Fruit fly (Drosophila melanogaster) whole organism, embryonic: ENCODE data around the gene CG11674.

Experiments
- ATbp ChIP-seq: fragments of 200-800 bp; sonication (Bioruptor generic); optimal IDR thresholded peaks from 2 replicates; lab custom pipeline; 2017; ENCODE audit warnings: missing biosample characterization, mild to moderate bottlenecking, missing genetic modification characterization, missing genetic modification reagents
- Asciz ChIP-seq: fragments of 200-800 bp; sonication (Bioruptor generic); optimal IDR thresholded peaks from 2 replicates; lab custom pipeline; 2017; ENCODE audit warnings: missing biosample characterization, mild to moderate bottlenecking, missing genetic modification characterization, missing genetic modification reagents
- Bteb2 ChIP-seq: fragments of 200-800 bp; sonication (Bioruptor generic); optimal IDR thresholded peaks from 2 replicates; lab custom pipeline; 2016; ENCODE audit warnings: missing biosample characterization, missing genetic modification characterization
- CG11504 ChIP-seq: fragments of 200-800 bp; sonication (Bioruptor generic); optimal IDR thresholded peaks from 3 replicates; lab custom pipeline; 2019; ENCODE audit warnings: missing biosample characterization, mild to moderate bottlenecking, missing genetic modification characterization, moderate library complexity
- CG13775 ChIP-seq: fragments of 200-800 bp; sonication (Bioruptor generic); optimal IDR thresholded peaks from 3 replicates; lab custom pipeline; 2017; ENCODE audit warnings: missing biosample characterization, mild to moderate bottlenecking, missing genetic modification characterization
- CG14860 ChIP-seq: fragments of 200-800 bp; sonication (Bioruptor generic); IDR thresholded peaks from 3 replicates; pipeline ENCODE4 v1.3.6; 2022; ENCODE audit warnings: missing biosample characterization, missing genetic modification characterization; ENCODE audit not compliant: partially characterized antibody
- CG15073 ChIP-seq: fragments of 200-800 bp; sonication (Bioruptor generic); optimal IDR thresholded peaks from 2 replicates; lab custom pipeline; 2016; ENCODE audit warnings: missing biosample characterization, missing genetic modification characterization
- CG15479 ChIP-seq: fragments of 200-800 bp; sonication (Bioruptor generic); optimal IDR thresholded peaks from 3 replicates; lab custom pipeline; 2019; ENCODE audit warnings: missing biosample characterization, mild to moderate bottlenecking, missing genetic modification characterization, moderate library complexity
- CG18619 ChIP-seq: fragments of 200-800 bp; sonication (Bioruptor generic); optimal IDR thresholded peaks from 3 replicates; lab custom pipeline; 2017; ENCODE audit warnings: missing biosample characterization, mild to moderate bottlenecking, missing genetic modification characterization
- CG2116 ChIP-seq: fragments of 200-800 bp; sonication (Bioruptor generic); optimal IDR thresholded peaks from 3 replicates; lab custom pipeline; 2018; ENCODE audit warnings: missing biosample characterization, mild to moderate bottlenecking, missing genetic modification characterization
- CG2129 ChIP-seq: fragments of 200-800 bp; sonication (Bioruptor generic); IDR thresholded peaks from 2 replicates; pipeline ENCODE4 v1.3.6; 2022; ENCODE audit warnings: missing biosample characterization, missing genetic modification characterization; ENCODE audit not compliant: partially characterized antibody
- CG31365 ChIP-seq: fragments of 200-800 bp; sonication (Bioruptor generic); optimal IDR thresholded peaks from 2 replicates; lab custom pipeline; 2018; ENCODE audit warnings: missing biosample characterization, mild to moderate bottlenecking, missing genetic modification characterization
- CG31441 ChIP-seq: fragments of 200-800 bp; sonication (Bioruptor generic); IDR thresholded peaks from 2 replicates; pipeline ENCODE4 v1.3.6; 2022; ENCODE audit warnings: missing biosample characterization, missing genetic modification characterization
- CG32767 ChIP-seq: fragments of 200-800 bp; sonication (Bioruptor generic); IDR thresholded peaks from 2 replicates; pipeline ENCODE4 v1.3.6; 2022; ENCODE audit warnings: missing biosample characterization, missing genetic modification characterization
- CG5953 ChIP-seq: fragments of 200-800 bp; sonication (Bioruptor generic); IDR thresholded peaks from 2 replicates; pipeline ENCODE4 v1.3.6; 2022; ENCODE audit warnings: missing biosample characterization, missing genetic modification characterization
- CG8290 ChIP-seq, 3 experiments: fragments of 200-800 bp; sonication (Bioruptor generic); optimal IDR thresholded peaks; 2 replicates each; lab custom pipeline; 2016 to 2019; ENCODE audit warnings: missing biosample characterization in 3 of 3, missing genetic modification characterization in 3 of 3, mild to moderate bottlenecking in 2 of 3, moderate library complexity in 1 of 3
- CG8765 ChIP-seq: fragments of 200-800 bp; sonication (Bioruptor generic); IDR thresholded peaks from 2 replicates; pipeline ENCODE4 v1.3.6; 2022; ENCODE audit warnings: missing biosample characterization, missing genetic modification characterization
- CG9817 ChIP-seq: fragments of 200-800 bp; sonication (Bioruptor generic); optimal IDR thresholded peaks from 2 replicates; lab custom pipeline; 2018; ENCODE audit warnings: missing biosample characterization, mild to moderate bottlenecking, missing genetic modification characterization, moderate library complexity
- D ChIP-seq, 2 experiments: fragments of 200-800 bp in 1 of 2; fragments of >200 bp in 1 of 2; sonication (Bioruptor generic) in 1 of 2; optimal IDR thresholded peaks; 2 replicates in 1 of 2; 3 replicates in 1 of 2; lab custom pipeline; 2017; ENCODE audit warnings: mild to moderate bottlenecking in 1 of 2, missing biosample characterization in 1 of 2, missing genetic modification characterization in 1 of 2, missing genetic modification reagents in 1 of 2
- GATAe ChIP-seq: fragments of 200-800 bp; sonication (Bioruptor generic); conservative IDR thresholded peaks from 2 replicates; pipeline ENCODE4 v1.3.6; 2022; ENCODE audit warnings: missing biosample characterization, missing genetic modification characterization
- H15 ChIP-seq: fragments of 200-800 bp; sonication (Bioruptor generic); IDR thresholded peaks from 3 replicates; pipeline ENCODE4 v1.3.6; 2022; ENCODE audit warnings: missing biosample characterization, missing genetic modification characterization
- HLH54F ChIP-seq: fragments of 200-800 bp; sonication (Bioruptor generic); optimal IDR thresholded peaks from 3 replicates; lab custom pipeline; 2016; ENCODE audit warnings: missing biosample characterization, missing genetic modification characterization
- Hand ChIP-seq: fragments of 200-800 bp; sonication (Bioruptor generic); optimal IDR thresholded peaks from 2 replicates; lab custom pipeline; 2017; ENCODE audit warnings: mild to moderate bottlenecking, missing biosample characterization, missing genetic modification reagents, missing genetic modification characterization
- Hsf ChIP-seq: fragments of 200-800 bp; sonication (Bioruptor generic); optimal IDR thresholded peaks from 3 replicates; lab custom pipeline; 2016; ENCODE audit warnings: missing biosample characterization, missing genetic modification characterization
- Lhr ChIP-seq: fragments of 200-800 bp; sonication (Bioruptor generic); optimal IDR thresholded peaks from 3 replicates; lab custom pipeline; 2017; ENCODE audit warnings: mild to moderate bottlenecking, missing biosample characterization, missing genetic modification reagents, missing genetic modification characterization
- MBD-R2 ChIP-seq: fragments of 200-800 bp; sonication (Bioruptor generic); IDR thresholded peaks from 2 replicates; pipeline ENCODE4 v1.3.6; 2022; ENCODE audit warnings: missing biosample characterization, missing genetic modification characterization
- Nf-YA ChIP-seq: fragments of 200-800 bp; sonication (Bioruptor generic); IDR thresholded peaks from 2 replicates; pipeline ENCODE4 v1.3.6; 2022; ENCODE audit warnings: missing biosample characterization, missing genetic modification characterization
- Opbp ChIP-seq: fragments of 200-800 bp; sonication (Bioruptor generic); IDR thresholded peaks from 3 replicates; pipeline ENCODE4 v1.3.6; 2022; ENCODE audit warnings: missing biosample characterization, missing genetic modification characterization; ENCODE audit not compliant: partially characterized antibody
- Rx ChIP-seq: fragments of 200-800 bp; sonication (Bioruptor generic); IDR thresholded peaks from 2 replicates; pipeline ENCODE4 v1.3.6; 2022; ENCODE audit warnings: missing biosample characterization, missing genetic modification characterization
- Tbp ChIP-seq: fragments of >200 bp; optimal IDR thresholded peaks from 2 replicates; lab custom pipeline; 2018; ENCODE audit warnings: missing biosample characterization, missing genetic modification characterization
- Vsx1 ChIP-seq: fragments of 200-800 bp; sonication (Bioruptor generic); optimal IDR thresholded peaks from 2 replicates; lab custom pipeline; 2017; ENCODE audit warnings: missing biosample characterization, mild to moderate bottlenecking, missing genetic modification characterization, missing genetic modification reagents
- Xbp1 ChIP-seq: fragments of 200-800 bp; sonication (Bioruptor generic); optimal IDR thresholded peaks from 3 replicates; lab custom pipeline; 2016; ENCODE audit warnings: missing biosample characterization, mild to moderate bottlenecking, missing genetic modification characterization
- aop ChIP-seq: fragments of 200-800 bp; sonication (Bioruptor generic); IDR thresholded peaks from 2 replicates; pipeline ENCODE4 v1.3.6; 2022; ENCODE audit warnings: missing biosample characterization, missing genetic modification characterization
- croc ChIP-seq: fragments of 200-800 bp; sonication (Bioruptor generic); conservative IDR thresholded peaks from 3 replicates; pipeline ENCODE4 v1.3.6; 2022; ENCODE audit warnings: missing biosample characterization, missing genetic modification characterization
- danr ChIP-seq: fragments of 200-800 bp; sonication (Bioruptor generic); IDR thresholded peaks from 2 replicates; pipeline ENCODE4 v1.3.6; 2022; ENCODE audit warnings: missing biosample characterization, missing genetic modification characterization
- fd64A ChIP-seq: fragments of 200-800 bp; sonication (Bioruptor generic); optimal IDR thresholded peaks from 3 replicates; lab custom pipeline; 2018; ENCODE audit warnings: missing biosample characterization, mild to moderate bottlenecking, missing genetic modification characterization
- grn ChIP-seq: fragments of 200-800 bp; sonication (Bioruptor generic); optimal IDR thresholded peaks from 3 replicates; lab custom pipeline; 2017; ENCODE audit warnings: missing biosample characterization, missing genetic modification characterization
- inv ChIP-seq: fragments of 200-800 bp; sonication (Bioruptor generic); IDR thresholded peaks from 2 replicates; pipeline ENCODE4 v1.3.6; 2022; ENCODE audit warnings: missing biosample characterization, missing genetic modification characterization; ENCODE audit not compliant: partially characterized antibody
- nom ChIP-seq: fragments of 200-800 bp; sonication (Bioruptor generic); optimal IDR thresholded peaks from 2 replicates; lab custom pipeline; 2017; ENCODE audit warnings: missing biosample characterization, missing genetic modification characterization, mild to moderate bottlenecking, moderate library complexity, missing genetic modification reagents
- pita ChIP-seq: fragments of 200-800 bp; sonication (Bioruptor generic); optimal IDR thresholded peaks from 2 replicates; lab custom pipeline; 2017; ENCODE audit warnings: missing biosample characterization, mild to moderate bottlenecking, missing genetic modification characterization
- sc ChIP-seq, 3 experiments: fragments of >200 bp in 2 of 3; fragments of 200-800 bp in 1 of 3; sonication (Bioruptor generic) in 1 of 3; optimal IDR thresholded peaks; 2 replicates in 2 of 3; 3 replicates in 1 of 3; lab custom pipeline; 2017; ENCODE audit warnings: mild to moderate bottlenecking in 1 of 3, missing biosample characterization in 1 of 3, missing genetic modification characterization in 1 of 3, missing genetic modification reagents in 1 of 3
- shn ChIP-seq: fragments of 200-800 bp; sonication (Bioruptor generic); optimal IDR thresholded peaks from 3 replicates; lab custom pipeline; 2016; ENCODE audit warnings: missing biosample characterization, missing genetic modification characterization
- slou ChIP-seq: fragments of 200-800 bp; sonication (Bioruptor generic); optimal IDR thresholded peaks from 3 replicates; lab custom pipeline; 2016; ENCODE audit warnings: missing biosample characterization, missing genetic modification characterization
- ssp ChIP-seq: fragments of 200-800 bp; sonication (Bioruptor generic); IDR thresholded peaks from 2 replicates; pipeline ENCODE4 v1.3.6; 2022; ENCODE audit warnings: missing biosample characterization, missing genetic modification characterization
- stwl ChIP-seq: fragments of 200-800 bp; sonication (Bioruptor generic); optimal IDR thresholded peaks from 3 replicates; lab custom pipeline; 2018; ENCODE audit warnings: missing biosample characterization, mild to moderate bottlenecking, missing genetic modification characterization, moderate library complexity
- tio ChIP-seq: fragments of 200-800 bp; sonication (Bioruptor generic); optimal IDR thresholded peaks from 2 replicates; lab custom pipeline; 2017; ENCODE audit warnings: missing biosample characterization, missing genetic modification characterization, inconsistent platforms
- tll ChIP-seq, 2 experiments: fragments of 200-800 bp in 1 of 2; fragments of >200 bp in 1 of 2; sonication (Bioruptor generic) in 1 of 2; optimal IDR thresholded peaks; 2 replicates each; lab custom pipeline; 2017 to 2019; ENCODE audit warnings: missing biosample characterization in 2 of 2, missing genetic modification characterization in 2 of 2, mild to moderate bottlenecking in 1 of 2, moderate library complexity in 1 of 2
- unpg ChIP-seq: fragments of 200-800 bp; sonication (Bioruptor generic); optimal IDR thresholded peaks from 3 replicates; lab custom pipeline; 2018; ENCODE audit warnings: missing biosample characterization, mild to moderate bottlenecking, missing genetic modification characterization, moderate library complexity

Gene CG11674

dm6 chrX:14211250-14211944 lies 14.3 kb downstream of the CG11674 start (continued):
- no peak for TF ChIP-seq CG13775 (GFP tag; lab: Kevin White, UChicago)
- no peak for TF ChIP-seq CG8765 (GFP tag; lab: Robert Waterston, UW)
- TF ChIP-seq Hsf (GFP tag; lab: Kevin White, UChicago): no peak
- peak; percentile 6 for TF ChIP-seq tio (GFP tag; lab: Kevin White, UChicago)
- no peak for TF ChIP-seq MBD-R2 (GFP tag; lab: Robert Waterston, UW)
- TF ChIP-seq CG2116: peak; percentile 12
- TF ChIP-seq grn: no peak
- TF ChIP-seq CG15073 (GFP tag; lab: Kevin White, UChicago): no peak
- no peak for TF ChIP-seq Rx (GFP tag; lab: Robert Waterston, UW)
- no peak for TF ChIP-seq CG31365 (tag; lab: Kevin White, UChicago)
- no peak for TF ChIP-seq croc (GFP tag; lab: Robert Waterston, UW)
- no peak for TF ChIP-seq GATAe
- no peak for TF ChIP-seq tll (GFP tag; optimal IDR thresholded peaks at IDR 0.05; lab: Kevin White, UChicago)
- TF ChIP-seq stwl: peak; percentile 20
- no peak for TF ChIP-seq D (optimal IDR thresholded peaks at IDR 0.05; lab: Kevin White, UChicago)
- TF ChIP-seq D (GFP tag; optimal IDR thresholded peaks at IDR 0.05; lab: Kevin White, UChicago): no peak
- no peak for TF ChIP-seq ssp (GFP tag; lab: Robert Waterston, UW)
- TF ChIP-seq Asciz (GFP tag; lab: Kevin White, UChicago): no peak
- no peak for TF ChIP-seq fd64A (GFP tag; lab: Kevin White, UChicago)
- TF ChIP-seq shn (GFP tag; lab: Kevin White, UChicago): no peak
- TF ChIP-seq CG18619: peak; percentile 1
- TF ChIP-seq unpg: no peak
- no peak for TF ChIP-seq Lhr (GFP tag; lab: Kevin White, UChicago)
- peak; percentile 28 for TF ChIP-seq CG11504 (tag; lab: Kevin White, UChicago)
- no peak for TF ChIP-seq Xbp1 (GFP tag; lab: Kevin White, UChicago)
- TF ChIP-seq CG14860 (GFP tag; lab: Robert Waterston, UW): no peak
- TF ChIP-seq Tbp (GFP tag; lab: Kevin White, UChicago): no peak
- no peak for TF ChIP-seq sc (optimal IDR thresholded peaks at IDR 0.05; lab: Kevin White, UChicago)
- no peak for TF ChIP-seq sc (GFP tag; optimal IDR thresholded peaks at IDR 0.05; lab: Kevin White, UChicago)
- TF ChIP-seq Nf-YA: no peak
- peak; percentile 45; the same call in 1 of the 3 replicates for TF ChIP-seq Opbp
- no peak for TF ChIP-seq CG2129 (GFP tag; lab: Robert Waterston, UW)
- TF ChIP-seq CG8290 (GFP tag; optimal IDR thresholded peaks at IDR 0.05; lab: Kevin White, UChicago): no peak
- TF ChIP-seq CG8290 (tag; optimal IDR thresholded peaks at IDR 0.05; lab: Kevin White, UChicago): no peak
- TF ChIP-seq inv (GFP tag; lab: Robert Waterston, UW): 0 out of 2 replicates have a peak, but pooled peaks have one; percentile 9
- TF ChIP-seq Hand (GFP tag; lab: Kevin White, UChicago): no peak
- no peak for TF ChIP-seq nom (GFP tag; lab: Kevin White, UChicago)
- no peak for TF ChIP-seq Vsx1 (GFP tag; lab: Kevin White, UChicago)
- TF ChIP-seq CG9817 (tag; lab: Kevin White, UChicago): no peak
- 0 out of 2 replicates have a peak, but pooled peaks have one; percentile 10 for TF ChIP-seq CG31441 (GFP tag; lab: Robert Waterston, UW)
- no peak for TF ChIP-seq CG32767 (GFP tag; lab: Robert Waterston, UW)
- no peak for TF ChIP-seq HLH54F (GFP tag; lab: Kevin White, UChicago)
- no peak for TF ChIP-seq Bteb2
- TF ChIP-seq ATbp (GFP tag; lab: Kevin White, UChicago): no peak
- no peak for TF ChIP-seq danr
- TF ChIP-seq CG5953 (GFP tag; lab: Robert Waterston, UW): no peak
- no peak for TF ChIP-seq H15 (GFP tag; lab: Robert Waterston, UW)
- no peak for TF ChIP-seq CG15479 (GFP tag; lab: Kevin White, UChicago)
- no peak for TF ChIP-seq aop (GFP tag; lab: Robert Waterston, UW)
- no peak for TF ChIP-seq slou (GFP tag; lab: Kevin White, UChicago)
- no peak for TF ChIP-seq pita (GFP tag; lab: Kevin White, UChicago)
